Fruit fly (Drosophila melanogaster) whole organism, wandering third instar larva: Measurements from ENCODE around the gene CG9338.

ENCODE experiments used
- Myc ChIP-seq: fragments of >200 bp; optimal IDR thresholded peaks from 2 replicates; lab custom pipeline; 2017
- dl ChIP-seq, 2 experiments: fragments of 175-275, 200-275 bp in 1 of 2; fragments of 200-275 bp in 1 of 2; sonication (Bioruptor generic); optimal IDR thresholded peaks; lab custom pipeline; 2018; ENCODE audit warnings: mild to moderate bottlenecking in 2 of 2, missing biosample characterization in 2 of 2, missing genetic modification characterization in 2 of 2, moderate library complexity in 2 of 2; ENCODE audit not compliant: partially characterized antibody in 2 of 2, insufficient read depth in 1 of 2

dm6 chr2L:20916672-20917209 lies 51.7 kb downstream of the CG9338 start:
- TF ChIP-seq dl (GFP tag; optimal IDR thresholded peaks at IDR 0.05; lab: Kevin White, UChicago; ENCODE audit: insufficient read depth in 1 of 2, partially characterized antibody in 2 of 2) (no peak), Myc (no peak)
